Worm (Caenorhabditis elegans): ENCODE results near the gene Y45F10C.6.

ce11 chrIV:13689302-13689880 lies 37.3 kb downstream of the Y45F10C.6 start, which contains the start of gene T23G4.2:
- no peak for TF ChIP-seq jun-1 (tag; optimal IDR thresholded peaks at IDR 0.05)
- TF ChIP-seq egl-27 (tag; optimal IDR thresholded peaks at IDR 0.05), result no peak
- peak; percentile 76 for TF ChIP-seq unc-62 (GFP tag; optimal IDR thresholded peaks at IDR 0.05)
- TF ChIP-seq elt-2 (tag; optimal IDR thresholded peaks at IDR 0.05), result no peak
- TF ChIP-seq skn-1 (tag; optimal IDR thresholded peaks at IDR 0.05), result no peak
- no peak for TF ChIP-seq aly-2 (tag; optimal IDR thresholded peaks at IDR 0.05)
- TF ChIP-seq unc-39 (tag; optimal IDR thresholded peaks at IDR 0.05), result no peak
- no peak for TF ChIP-seq ceh-82 (tag; optimal IDR thresholded peaks at IDR 0.05)

Measured in whole organism, L3 larva.